7 worm cellular contexts compared by ENCODE assay signal in the genomic region with DNA sequence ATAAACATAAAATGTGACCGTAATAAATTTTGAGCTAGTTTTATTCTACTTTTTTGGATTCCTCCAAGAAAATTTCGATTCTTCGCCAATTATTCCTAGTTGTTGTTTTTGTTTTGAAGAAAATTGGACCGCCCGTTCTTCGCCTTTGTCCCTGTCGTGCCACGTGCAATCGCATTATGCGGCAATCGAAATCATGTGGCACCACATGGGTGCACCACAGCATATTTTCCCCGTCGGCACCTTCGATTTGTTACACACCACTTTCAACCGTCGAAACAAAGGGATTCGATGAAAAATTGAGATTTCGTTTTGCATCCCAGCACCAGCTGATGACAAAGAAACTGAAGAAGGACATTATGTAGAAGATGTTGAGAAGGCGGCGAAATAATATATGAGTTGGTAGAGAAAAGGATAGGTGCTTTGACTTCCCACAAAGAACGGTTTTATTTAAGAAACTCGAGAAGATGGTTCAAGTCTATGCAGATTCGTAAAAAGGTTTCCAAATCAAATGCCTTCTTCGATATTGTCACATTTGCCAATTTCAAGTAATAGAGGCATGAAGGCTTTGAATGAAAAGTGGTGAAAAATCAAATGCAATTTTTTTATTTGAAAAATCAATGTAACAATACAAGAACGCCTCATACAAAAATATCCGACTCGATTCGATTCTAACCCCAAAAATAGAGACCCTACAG.
A peak's percentile ranks its signal among the peaks of the same experiment; 100 is the strongest.
TF ChIP-seq lines count a peak whose summit lies in the region.

No protein-coding gene starts in this region.

TF ChIP-seq in whole organism, L1 larva, 84 proteins besides CTCF, POLR2A, EP300 and RAD21:
- TF ChIP-seq snu-23 (GFP tag; optimal IDR thresholded peaks at IDR 0.05; lab: Kevin White, UChicago) (peak; percentile 21), efl-3 (GFP tag; optimal IDR thresholded peaks at IDR 0.05; lab: Kevin White, UChicago) (no peak), mdl-1 (tag; optimal IDR thresholded peaks at IDR 0.05; lab: Kevin White, UChicago) (peak in 1 of 2 experiments; percentile 7), lin-14 (GFP tag; optimal IDR thresholded peaks at IDR 0.05; lab: Kevin White, UChicago) (peak; percentile 33), dsc-1 (tag; optimal IDR thresholded peaks at IDR 0.05; lab: Kevin White, UChicago) (peak; percentile 57), swsn-7 (tag; optimal IDR thresholded peaks at IDR 0.05; lab: Kevin White, UChicago) (no peak), nhr-85 (tag; lab: Kevin White, UChicago) (peak; percentile 76)

TF ChIP-seq in whole organism, L2 larva, 48 proteins besides CTCF, POLR2A, EP300 and RAD21:
- TF ChIP-seq nhr-25 (tag; optimal IDR thresholded peaks at IDR 0.05; lab: Kevin White, UChicago): peak; percentile 30
- TF ChIP-seq snpc-4 (tag; optimal IDR thresholded peaks at IDR 0.05; lab: Kevin White, UChicago): no peak
- TF ChIP-seq nhr-129 (tag; optimal IDR thresholded peaks at IDR 0.05; lab: Kevin White, UChicago): peak; percentile 13

TF ChIP-seq in whole organism, L3 larva, 47 proteins besides CTCF, POLR2A, EP300 and RAD21:
- TF ChIP-seq nhr-25 (tag; optimal IDR thresholded peaks at IDR 0.05; lab: Kevin White, UChicago) (peak; percentile 0), snpc-4 (tag; optimal IDR thresholded peaks at IDR 0.05; lab: Kevin White, UChicago) (no peak)

TF ChIP-seq in whole organism, L4 larva, 104 proteins besides CTCF, POLR2A, EP300 and RAD21:
- TF ChIP-seq unc-62 (GFP tag; optimal IDR thresholded peaks at IDR 0.05 in 1 of 2; lab: Kevin White, UChicago) (peak in 1 of 2 experiments; percentile 91), unc-62 (tag; optimal IDR thresholded peaks at IDR 0.05; lab: Kevin White, UChicago) (no peak), zfp-3 (GFP tag; conservative IDR thresholded peaks at IDR 0.05; lab: Robert Waterston, UW) (no peak), F44E2.7 (GFP tag; IDR thresholded peaks at IDR 0.05; lab: Robert Waterston, UW) (no peak), zag-1 (tag; optimal IDR thresholded peaks at IDR 0.05; lab: Kevin White, UChicago) (no peak), lsy-2 (tag; optimal IDR thresholded peaks at IDR 0.05; lab: Kevin White, UChicago) (no peak), Y75B8A.6 (GFP tag; IDR thresholded peaks at IDR 0.05; lab: Robert Waterston, UW) (no peak), ctbp-1 (GFP tag; IDR thresholded peaks at IDR 0.05; lab: Robert Waterston, UW) (no peak), tag-97 (GFP tag; IDR thresholded peaks at IDR 0.05; lab: Robert Waterston, UW) (no peak), arid-1 (GFP tag; conservative IDR thresholded peaks at IDR 0.05; lab: Robert Waterston, UW) (no peak), ceh-20 (GFP tag; IDR thresholded peaks at IDR 0.05; lab: Robert Waterston, UW) (no peak), F49E8.2 (tag; optimal IDR thresholded peaks at IDR 0.05; lab: Kevin White, UChicago; ENCODE audit: borderline replicate concordance) (no peak), jun-1 (tag; optimal IDR thresholded peaks at IDR 0.05; lab: Kevin White, UChicago) (no peak), dpl-1 (GFP tag; optimal IDR thresholded peaks at IDR 0.05; lab: Kevin White, UChicago) (no peak), mxl-3 (GFP tag; optimal IDR thresholded peaks at IDR 0.05; lab: Kevin White, UChicago) (no peak), hlh-30 (tag; optimal IDR thresholded peaks at IDR 0.05; lab: Kevin White, UChicago; ENCODE audit: insufficient read depth) (peak; percentile 50)

TF ChIP-seq in whole organism, early embryonic, 17 proteins besides CTCF, POLR2A, EP300 and RAD21:
- TF ChIP-seq hmg-4 (GFP tag; optimal IDR thresholded peaks at IDR 0.05; lab: Kevin White, UChicago) (no peak), hnd-1 (tag; optimal IDR thresholded peaks at IDR 0.05; lab: Kevin White, UChicago) (no peak), ama-1 (optimal IDR thresholded peaks at IDR 0.05; lab: Kevin White, UChicago) (no peak), tbx-11 (GFP tag; IDR thresholded peaks at IDR 0.05; lab: Robert Waterston, UW) (no peak), scrt-1 (GFP tag; IDR thresholded peaks at IDR 0.05; lab: Robert Waterston, UW) (0 out of 2 replicates have a peak, but pooled peaks have one; percentile 26), hmbx-1 (tag; optimal IDR thresholded peaks at IDR 0.05; lab: Kevin White, UChicago) (no peak)

TF ChIP-seq in whole organism, late embryonic, 69 proteins besides CTCF, POLR2A, EP300 and RAD21:
- no peak for TF ChIP-seq pha-4 (tag; optimal IDR thresholded peaks at IDR 0.05; lab: Kevin White, UChicago)
- TF ChIP-seq hlh-8 (tag; optimal IDR thresholded peaks at IDR 0.05; lab: Kevin White, UChicago): peak; percentile 71
- TF ChIP-seq hlh-30 (tag; optimal IDR thresholded peaks at IDR 0.05; lab: Kevin White, UChicago; ENCODE audit: insufficient read depth): peak; percentile 63
- TF ChIP-seq ceh-14 (tag; optimal IDR thresholded peaks at IDR 0.05; lab: Kevin White, UChicago): no peak
- TF ChIP-seq ref-2 (tag; optimal IDR thresholded peaks at IDR 0.05; lab: Kevin White, UChicago): peak; percentile 14
TF ChIP-seq in whole organism, late embryonic: peak in this region for 3.

TF ChIP-seq in whole organism, mixed stage, embryonic, 35 proteins besides CTCF, POLR2A, EP300 and RAD21:
- TF ChIP-seq hlh-1 (tag; optimal IDR thresholded peaks at IDR 0.05; lab: Kevin White, UChicago): peak; percentile 11
- no peak for TF ChIP-seq lin-13 (tag; optimal IDR thresholded peaks at IDR 0.05; lab: Kevin White, UChicago)
- peak; percentile 19 for TF ChIP-seq unc-120 (tag; optimal IDR thresholded peaks at IDR 0.05; lab: Kevin White, UChicago; ENCODE audit: poor library complexity, severe bottlenecking)
TF ChIP-seq in whole organism, mixed stage, embryonic: peak in this region for 2.
